Fruit fly (Drosophila melanogaster) whole organism: ENCODE results near the gene Col4a1.

Experiments used
- CG8478 ChIP-seq: fragments of >200 bp; optimal IDR thresholded peaks from 2 replicates; lab custom pipeline; 2018; ENCODE audit warnings: inconsistent platforms
- Dll ChIP-seq: fragments of >200 bp; optimal IDR thresholded peaks from 2 replicates; lab custom pipeline; 2017
- EcR ChIP-seq, 2 experiments: fragments of >200 bp; optimal IDR thresholded peaks; 2 replicates each; lab custom pipeline; 2017; ENCODE audit warnings: missing biosample characterization in 2 of 2, missing genetic modification characterization in 2 of 2, missing genetic modification reagents in 2 of 2
- pan ChIP-seq: fragments of >200 bp; optimal IDR thresholded peaks from 2 replicates; lab custom pipeline; 2017
- usp ChIP-seq: fragments of >200 bp; optimal IDR thresholded peaks from 2 replicates; lab custom pipeline; 2017; ENCODE audit warnings: missing biosample characterization, missing genetic modification characterization, mixed read lengths

- TF ChIP-seq pan (no peak), EcR (GFP tag; optimal IDR thresholded peaks at IDR 0.05; lab: Kevin White, UChicago) (no peak), Dll (lab: Kevin White, UChicago) (no peak), CG8478 (no peak), usp (GFP tag; lab: Kevin White, UChicago) (no peak)
These were observed 1.3 kb upstream of the Col4a1 start, which contains the start of gene vkg for dm6 chr2L:5028091-5028490.
